Worm (Caenorhabditis elegans) whole organism, L2 larva: ENCODE data around the gene dhs-19.

Experiments used
- C34F6.9 ChIP-seq: fragments of 150-350 bp; optimal IDR thresholded peaks from 2 replicates; lab custom pipeline; 2014; ENCODE audit warnings: missing biosample characterization, missing genetic modification characterization
- F13H6.1 ChIP-seq: sonication (generic microtip); optimal IDR thresholded peaks from 2 replicates; lab custom pipeline; 2016; ENCODE audit warnings: missing genetic modification characterization, missing compliant biosample characterization
- Y55F3AM.14 ChIP-seq: fragments of 200-800 bp; sonication (Bioruptor generic); optimal IDR thresholded peaks from 2 replicates; lab custom pipeline; 2018; ENCODE audit warnings: mild to moderate bottlenecking, missing genetic modification characterization, missing compliant biosample characterization
- alr-1 ChIP-seq: fragments of 150-350 bp; optimal IDR thresholded peaks from 2 replicates; lab custom pipeline; 2014; ENCODE audit warnings: missing biosample characterization, missing genetic modification characterization
- ama-1 ChIP-seq: fragments of 150-350 bp; optimal IDR thresholded peaks from 2 replicates; lab custom pipeline; 2018; ENCODE audit warnings: inconsistent platforms
- blmp-1 ChIP-seq: sonication (generic microtip); optimal IDR thresholded peaks from 2 replicates; lab custom pipeline; 2017; ENCODE audit warnings: missing genetic modification characterization, mild to moderate bottlenecking, missing compliant biosample characterization, antibody characterized with exemption, moderate library complexity; ENCODE audit not compliant: insufficient read depth
- ceh-82 ChIP-seq: fragments of 150-350 bp; optimal IDR thresholded peaks from 2 replicates; lab custom pipeline; 2014; ENCODE audit warnings: missing biosample characterization, missing genetic modification characterization
- crh-2 ChIP-seq: sonication (generic microtip); optimal IDR thresholded peaks from 2 replicates; lab custom pipeline; 2017; ENCODE audit warnings: missing biosample characterization, missing genetic modification characterization
- dmd-4 ChIP-seq: sonication (generic microtip); optimal IDR thresholded peaks from 2 replicates; lab custom pipeline; 2017; ENCODE audit warnings: missing biosample characterization, missing genetic modification characterization
- elt-1 ChIP-seq: fragments of 150-350 bp; optimal IDR thresholded peaks from 2 replicates; lab custom pipeline; 2014; ENCODE audit warnings: missing biosample characterization, missing genetic modification characterization
- fos-1 ChIP-seq: fragments of 150-350 bp; optimal IDR thresholded peaks from 2 replicates; lab custom pipeline; 2014; ENCODE audit warnings: missing biosample characterization, missing genetic modification characterization
- gmeb-1 ChIP-seq: fragments of 150-350 bp; optimal IDR thresholded peaks from 2 replicates; lab custom pipeline; 2014; ENCODE audit warnings: missing biosample characterization, missing genetic modification characterization
- lin-11 ChIP-seq: fragments of 150-350 bp; sonication (generic microtip); optimal IDR thresholded peaks from 2 replicates; lab custom pipeline; 2014; ENCODE audit warnings: missing biosample characterization, missing genetic modification characterization, inconsistent platforms, mixed read lengths
- lin-13 ChIP-seq: fragments of 150-350 bp; optimal IDR thresholded peaks from 2 replicates; lab custom pipeline; 2014; ENCODE audit warnings: missing biosample characterization, missing genetic modification reagents, missing genetic modification characterization
- lin-39 ChIP-seq: fragments of 150-350 bp; optimal IDR thresholded peaks from 2 replicates; lab custom pipeline; 2014; ENCODE audit warnings: missing biosample characterization, missing genetic modification reagents, missing genetic modification characterization
- lsy-2 ChIP-seq, 2 experiments: fragments of 150-350 bp in 1 of 2; sonication (generic microtip) in 1 of 2; optimal IDR thresholded peaks; 2 replicates each; lab custom pipeline; 2014 to 2017; ENCODE audit warnings: missing biosample characterization in 2 of 2, missing genetic modification characterization in 2 of 2
- mab-5 ChIP-seq: fragments of 150-350 bp; optimal IDR thresholded peaks from 2 replicates; lab custom pipeline; 2014; ENCODE audit warnings: missing biosample characterization, missing genetic modification characterization
- mbf-1 ChIP-seq: sonication (generic microtip); optimal IDR thresholded peaks from 2 replicates; lab custom pipeline; 2017; ENCODE audit warnings: missing biosample characterization, missing genetic modification characterization
- mdl-1 ChIP-seq, 2 experiments: fragments of 150-350 bp in 1 of 2; sonication (generic microtip) in 1 of 2; optimal IDR thresholded peaks; 2 replicates each; lab custom pipeline; 2017; ENCODE audit warnings: missing biosample characterization in 2 of 2, missing genetic modification characterization in 2 of 2
- nhr-11 ChIP-seq: fragments of 150-350 bp; optimal IDR thresholded peaks from 2 replicates; lab custom pipeline; 2014; ENCODE audit warnings: missing biosample characterization, missing genetic modification characterization
- nhr-12 ChIP-seq: fragments of 150-350 bp; optimal IDR thresholded peaks from 2 replicates; lab custom pipeline; 2014; ENCODE audit warnings: missing biosample characterization, missing genetic modification characterization
- nhr-129 ChIP-seq: fragments of 150-350 bp; optimal IDR thresholded peaks from 2 replicates; lab custom pipeline; 2014; ENCODE audit warnings: missing biosample characterization, missing genetic modification characterization
- nhr-21 ChIP-seq: fragments of 150-350 bp; optimal IDR thresholded peaks from 2 replicates; lab custom pipeline; 2014; ENCODE audit warnings: missing biosample characterization, missing genetic modification characterization
- nhr-25 ChIP-seq: fragments of 150-350 bp; sonication (generic microtip); optimal IDR thresholded peaks from 3 replicates; lab custom pipeline; 2014; ENCODE audit warnings: missing biosample characterization, missing genetic modification characterization
- peb-1 ChIP-seq: fragments of 150-350 bp; optimal IDR thresholded peaks from 2 replicates; lab custom pipeline; 2014; ENCODE audit warnings: missing biosample characterization, missing genetic modification characterization
- skn-1 ChIP-seq: sonication (generic microtip); optimal IDR thresholded peaks from 2 replicates; lab custom pipeline; 2017; ENCODE audit warnings: missing biosample characterization, missing genetic modification characterization
- sma-9 ChIP-seq, 2 experiments: fragments of 150-350 bp in 1 of 2; sonication (generic microtip) in 1 of 2; optimal IDR thresholded peaks; 2 replicates each; lab custom pipeline; 2014 to 2016; ENCODE audit warnings: missing genetic modification characterization in 2 of 2, mild to moderate bottlenecking in 1 of 2, missing biosample characterization in 1 of 2, missing compliant biosample characterization in 1 of 2, missing genetic modification reagents in 1 of 2, moderate library complexity in 1 of 2
- unc-39 ChIP-seq: fragments of 150-350 bp; optimal IDR thresholded peaks from 2 replicates; lab custom pipeline; 2014; ENCODE audit warnings: missing biosample characterization, missing genetic modification characterization
- unc-62 ChIP-seq: fragments of 150-350 bp; optimal IDR thresholded peaks from 2 replicates; lab custom pipeline; 2014; ENCODE audit warnings: missing biosample characterization, missing genetic modification reagents, missing genetic modification characterization
- zag-1 ChIP-seq: fragments of 150-350 bp; optimal IDR thresholded peaks from 2 replicates; lab custom pipeline; 2014; ENCODE audit warnings: missing biosample characterization, missing genetic modification characterization
- ztf-1 ChIP-seq: fragments of 200-800 bp; sonication (Bioruptor generic); conservative IDR thresholded peaks from 2 replicates; pipeline ENCODE4 v1.3.6; 2022; ENCODE audit warnings: missing genetic modification characterization, missing compliant biosample characterization
- ztf-11 ChIP-seq: sonication (generic microtip); optimal IDR thresholded peaks from 2 replicates; lab custom pipeline; 2017; ENCODE audit warnings: missing biosample characterization, missing genetic modification characterization
- ztf-4 ChIP-seq: fragments of 150-350 bp; optimal IDR thresholded peaks from 2 replicates; lab custom pipeline; 2014; ENCODE audit warnings: missing biosample characterization, missing genetic modification characterization

dhs-19 gene

ce11 chrV:11472209-11472608, 18.1 kb downstream of the dhs-19 start, which contains the start of the genes nas-20 and nas-21:
Gene nas-20 (minus strand): TSS chrV:11472309.
Gene nas-21 (plus strand): TSS chrV:11472564.
- no peak for TF ChIP-seq zag-1 (tag; lab: Kevin White, UChicago)
- TF ChIP-seq ztf-11 (tag; lab: Kevin White, UChicago): no peak
- no peak for TF ChIP-seq nhr-25 (tag; lab: Kevin White, UChicago)
- TF ChIP-seq lin-11 (tag; lab: Kevin White, UChicago): no peak
- TF ChIP-seq C34F6.9 (tag; lab: Kevin White, UChicago): no peak
- TF ChIP-seq Y55F3AM.14 (GFP tag; lab: Kevin White, UChicago): no peak
- TF ChIP-seq crh-2 (tag; lab: Kevin White, UChicago): no peak
- no peak for TF ChIP-seq lsy-2 (tag; optimal IDR thresholded peaks at IDR 0.05; lab: Kevin White, UChicago)
- no peak for TF ChIP-seq mab-5 (tag; lab: Kevin White, UChicago)
- TF ChIP-seq nhr-11 (tag; lab: Kevin White, UChicago): no peak
- TF ChIP-seq alr-1: no peak
- TF ChIP-seq gmeb-1 (tag; lab: Kevin White, UChicago): no peak
- no peak for TF ChIP-seq nhr-21

ce11 chrV:11470210-11470713, 20.0 kb downstream of the dhs-19 start, which contains the start of gene aat-6:
Gene aat-6 (minus strand): TSS chrV:11470663.
- peak; percentile 21 for TF ChIP-seq crh-2 (tag; lab: Kevin White, UChicago)
- no peak for TF ChIP-seq peb-1
- peak; percentile 54 for TF ChIP-seq sma-9 (GFP tag; optimal IDR thresholded peaks at IDR 0.05; lab: Kevin White, UChicago)
- no peak for TF ChIP-seq sma-9 (tag; optimal IDR thresholded peaks at IDR 0.05; lab: Kevin White, UChicago)
- no peak for TF ChIP-seq elt-1 (tag; lab: Kevin White, UChicago)
- TF ChIP-seq fos-1 (tag; lab: Kevin White, UChicago): peak; percentile 82
- no peak for TF ChIP-seq nhr-25 (tag; lab: Kevin White, UChicago)
- TF ChIP-seq Y55F3AM.14 (GFP tag; lab: Kevin White, UChicago): no peak

ce11 chrV:11462963-11463453, 27.3 kb downstream of the dhs-19 start, which contains the start of gene zipt-16:
Gene zipt-16 (plus strand): TSS chrV:11463013.
- TF ChIP-seq sma-9 (GFP tag; optimal IDR thresholded peaks at IDR 0.05; lab: Kevin White, UChicago) (no peak), sma-9 (tag; optimal IDR thresholded peaks at IDR 0.05; lab: Kevin White, UChicago) (no peak), zag-1 (tag; lab: Kevin White, UChicago) (no peak), lsy-2 (tag; optimal IDR thresholded peaks at IDR 0.05; lab: Kevin White, UChicago) (no peak), alr-1 (no peak), nhr-12 (tag; lab: Kevin White, UChicago) (no peak), unc-62 (GFP tag; lab: Kevin White, UChicago) (no peak), ztf-11 (tag; lab: Kevin White, UChicago) (no peak), ztf-1 (GFP tag; lab: Robert Waterston, UW) (0 out of 2 replicates have a peak, but pooled peaks have one; percentile 60)

- TF ChIP-seq lin-13 (GFP tag; lab: Kevin White, UChicago) (no peak), Y55F3AM.14 (GFP tag; lab: Kevin White, UChicago) (no peak)
- TF ChIP-seq, all 48 proteins: peak for 0
Measured at ce11 chrV:11459255-11459654, 31.0 kb downstream of the dhs-19 start, which contains the start of gene T11F9.1. Gene T11F9.1 (plus strand): TSS chrV:11459555.

ce11 chrV:11454917-11455316, 35.4 kb downstream of the dhs-19 start:
- TF ChIP-seq skn-1 (no peak), unc-39 (no peak), zag-1 (tag; lab: Kevin White, UChicago) (no peak), ztf-4 (tag; lab: Kevin White, UChicago) (no peak)

- TF ChIP-seq unc-39 (no peak), nhr-25 (tag; lab: Kevin White, UChicago) (no peak), lin-39 (tag; lab: Kevin White, UChicago) (no peak), mdl-1 (tag; optimal IDR thresholded peaks at IDR 0.05; lab: Kevin White, UChicago) (no peak), ceh-82 (tag; lab: Kevin White, UChicago) (no peak), Y55F3AM.14 (GFP tag; lab: Kevin White, UChicago) (no peak)
Measured at ce11 chrV:11450257-11450656, 40.0 kb downstream of the dhs-19 start, which contains the start of gene col-156. Gene col-156 (minus strand): TSS chrV:11450357.

- TF ChIP-seq crh-2 (tag; lab: Kevin White, UChicago) (no peak), dmd-4 (tag; lab: Kevin White, UChicago) (no peak), nhr-129 (no peak), skn-1 (no peak), mbf-1 (tag; lab: Kevin White, UChicago) (no peak), ztf-11 (tag; lab: Kevin White, UChicago) (no peak), ama-1 (lab: Kevin White, UChicago) (no peak), F13H6.1 (no peak), C34F6.9 (tag; lab: Kevin White, UChicago) (no peak), ceh-82 (tag; lab: Kevin White, UChicago) (no peak), blmp-1 (no peak), mdl-1 (tag; optimal IDR thresholded peaks at IDR 0.05; lab: Kevin White, UChicago) (no peak), ztf-4 (tag; lab: Kevin White, UChicago) (no peak)
Measured at ce11 chrV:11449404-11449803, 40.9 kb downstream of the dhs-19 start.
